Worm (Caenorhabditis elegans) whole organism, L1 larva: ENCODE measurements around the gene coa-4.

Source experiments
- C04F5.9 ChIP-seq: sonication (generic microtip); optimal IDR thresholded peaks from 2 replicates; lab custom pipeline; 2016; ENCODE audit warnings: missing genetic modification characterization, missing compliant biosample characterization
- C16A3.4 ChIP-seq: fragments of 150-350 bp; optimal IDR thresholded peaks from 2 replicates; lab custom pipeline; 2014; ENCODE audit warnings: missing biosample characterization, missing genetic modification characterization
- F16B12.6 ChIP-seq: fragments of 150-350 bp; optimal IDR thresholded peaks from 2 replicates; lab custom pipeline; 2014; ENCODE audit warnings: missing biosample characterization, missing genetic modification characterization
- Y116A8C.19 ChIP-seq: sonication (generic microtip); optimal IDR thresholded peaks from 2 replicates; lab custom pipeline; 2016; ENCODE audit warnings: missing compliant biosample characterization, missing genetic modification characterization, borderline replicate concordance
- alr-1 ChIP-seq: fragments of 200-800 bp; sonication (Bioruptor generic); optimal IDR thresholded peaks from 2 replicates; lab custom pipeline; 2018; ENCODE audit warnings: borderline replicate concordance, mild to moderate bottlenecking, missing genetic modification characterization, missing compliant biosample characterization
- ama-1 ChIP-seq: fragments of 150-350 bp; optimal IDR thresholded peaks from 2 replicates; lab custom pipeline; 2014
- ceh-82 ChIP-seq, 3 experiments: fragments of 150-350 bp in 1 of 3; sonication (generic microtip) in 2 of 3; optimal IDR thresholded peaks; 2 replicates each; lab custom pipeline; 2014 to 2017; ENCODE audit warnings: missing biosample characterization in 3 of 3, missing genetic modification characterization in 3 of 3
- ceh-88 ChIP-seq: fragments of 200-800 bp; sonication (Bioruptor generic); IDR thresholded peaks from 2 replicates; pipeline ENCODE4 v1.3.6; 2022; ENCODE audit warnings: missing genetic modification characterization, missing compliant biosample characterization
- ces-1 ChIP-seq: fragments of 150-350 bp; optimal IDR thresholded peaks from 2 replicates; lab custom pipeline; 2014; ENCODE audit warnings: missing biosample characterization, missing genetic modification reagents, missing genetic modification characterization
- dpl-1 ChIP-seq, 3 experiments: fragments of 150-350 bp in 2 of 3; sonication (generic microtip) in 1 of 3; optimal IDR thresholded peaks; 2 replicates each; lab custom pipeline; 2014 to 2017; ENCODE audit warnings: missing biosample characterization in 3 of 3, missing genetic modification characterization in 3 of 3, missing genetic modification reagents in 3 of 3
- dsc-1 ChIP-seq: sonication (generic microtip); optimal IDR thresholded peaks from 2 replicates; lab custom pipeline; 2016; ENCODE audit warnings: mild to moderate bottlenecking, missing genetic modification characterization, missing compliant biosample characterization
- egl-13 ChIP-seq: sonication (generic microtip); optimal IDR thresholded peaks from 2 replicates; lab custom pipeline; 2016; ENCODE audit warnings: missing genotype, missing genetic modification reagents, missing genetic modification characterization, missing compliant biosample characterization
- egl-27 ChIP-seq, 2 experiments: fragments of 150-350 bp in 1 of 2; sonication (generic microtip); optimal IDR thresholded peaks; 3 replicates each; lab custom pipeline; 2017 to 2018; ENCODE audit warnings: missing biosample characterization in 2 of 2, missing genetic modification characterization in 2 of 2, missing genetic modification reagents in 2 of 2
- elt-2 ChIP-seq: sonication (generic microtip); optimal IDR thresholded peaks from 2 replicates; lab custom pipeline; 2016; ENCODE audit warnings: missing genetic modification characterization, mild to moderate bottlenecking, inconsistent platforms, missing compliant biosample characterization, missing genetic modification reagents
- elt-3 ChIP-seq, 6 experiments: fragments of 150-350 bp in 1 of 6; sonication (generic microtip); optimal IDR thresholded peaks; 2 replicates each; lab custom pipeline; 2017 to 2018; ENCODE audit warnings: missing biosample characterization in 6 of 6, missing genetic modification characterization in 6 of 6, inconsistent platforms in 1 of 6
- ets-5 ChIP-seq: fragments of 200-800 bp; sonication (Bioruptor generic); IDR thresholded peaks from 2 replicates; pipeline ENCODE4 v1.3.6; 2022; ENCODE audit warnings: missing genetic modification characterization, missing compliant biosample characterization
- fkh-10 ChIP-seq: sonication (generic microtip); optimal IDR thresholded peaks from 2 replicates; lab custom pipeline; 2017; ENCODE audit warnings: missing biosample characterization, missing genetic modification reagents, missing genetic modification characterization
- fos-1 ChIP-seq: fragments of 150-350 bp; optimal IDR thresholded peaks from 2 replicates; lab custom pipeline; 2014; ENCODE audit warnings: missing biosample characterization, missing genetic modification characterization
- grh-1 ChIP-seq: fragments of 200-800 bp; sonication (Bioruptor generic); IDR thresholded peaks from 2 replicates; pipeline ENCODE4 v1.3.6; 2022; ENCODE audit warnings: missing genetic modification reagents, missing genetic modification characterization, missing compliant biosample characterization
- hlh-4 ChIP-seq: sonication (generic microtip); optimal IDR thresholded peaks from 2 replicates; lab custom pipeline; 2016; ENCODE audit warnings: mild to moderate bottlenecking, missing genetic modification characterization, missing compliant biosample characterization
- hpl-2 ChIP-seq: fragments of 150-350 bp; optimal IDR thresholded peaks from 2 replicates; lab custom pipeline; 2014; ENCODE audit warnings: missing biosample characterization, missing genetic modification reagents, missing genetic modification characterization
- isw-1 ChIP-seq: fragments of 200-800 bp; sonication (Bioruptor generic); IDR thresholded peaks from 2 replicates; pipeline ENCODE4 v1.3.6; 2022; ENCODE audit warnings: missing genetic modification characterization, missing compliant biosample characterization
- lin-39 ChIP-seq: fragments of 150-350 bp; optimal IDR thresholded peaks from 2 replicates; lab custom pipeline; 2014; ENCODE audit warnings: missing biosample characterization, missing genetic modification reagents, missing genetic modification characterization
- mdl-1 ChIP-seq, 2 experiments: fragments of 150-350 bp; optimal IDR thresholded peaks; 2 replicates each; lab custom pipeline; 2014 to 2017; ENCODE audit warnings: missing biosample characterization in 2 of 2, missing genetic modification characterization in 2 of 2, inconsistent platforms in 1 of 2
- mep-1 ChIP-seq: fragments of 150-350 bp; optimal IDR thresholded peaks from 2 replicates; lab custom pipeline; 2014; ENCODE audit warnings: missing biosample characterization, missing genetic modification characterization
- nhr-19 ChIP-seq: fragments of 200-800 bp; sonication (Bioruptor generic); conservative IDR thresholded peaks from 2 replicates; pipeline ENCODE4 v1.3.6; 2022; ENCODE audit warnings: missing genetic modification characterization, missing compliant biosample characterization
- nhr-237 ChIP-seq: fragments of 150-350 bp; optimal IDR thresholded peaks from 2 replicates; lab custom pipeline; 2014; ENCODE audit warnings: missing biosample characterization, missing genetic modification characterization
- nhr-77 ChIP-seq: fragments of 150-350 bp; optimal IDR thresholded peaks from 2 replicates; lab custom pipeline; 2014; ENCODE audit warnings: missing biosample characterization, missing genetic modification characterization
- nhr-90 ChIP-seq: sonication (generic microtip); optimal IDR thresholded peaks from 2 replicates; lab custom pipeline; 2016; ENCODE audit warnings: mild to moderate bottlenecking, missing genetic modification characterization, missing compliant biosample characterization; ENCODE audit not compliant: poor library complexity
- pag-3 ChIP-seq: sonication (generic microtip); optimal IDR thresholded peaks from 2 replicates; lab custom pipeline; 2017; ENCODE audit warnings: missing genetic modification characterization, mild to moderate bottlenecking, missing compliant biosample characterization, antibody characterized with exemption, borderline replicate concordance; ENCODE audit not compliant: insufficient read depth
- pax-3 ChIP-seq: fragments of 200-800 bp; sonication (Bioruptor generic); optimal IDR thresholded peaks from 2 replicates; lab custom pipeline; 2018; ENCODE audit warnings: mild to moderate bottlenecking, missing genetic modification characterization, moderate library complexity, missing compliant biosample characterization
- pqm-1 ChIP-seq: sonication (generic microtip); optimal IDR thresholded peaks from 3 replicates; lab custom pipeline; 2017; ENCODE audit warnings: missing biosample characterization, missing genetic modification characterization
- rnt-1 ChIP-seq: sonication (generic microtip); optimal IDR thresholded peaks from 2 replicates; lab custom pipeline; 2016; ENCODE audit warnings: mild to moderate bottlenecking, missing genetic modification characterization, moderate library complexity, missing compliant biosample characterization
- snu-23 ChIP-seq: sonication (generic microtip); optimal IDR thresholded peaks from 2 replicates; lab custom pipeline; 2016; ENCODE audit warnings: missing genetic modification characterization, missing compliant biosample characterization
- sptf-1 ChIP-seq: fragments of 150-350 bp; optimal IDR thresholded peaks from 2 replicates; lab custom pipeline; 2014; ENCODE audit warnings: missing biosample characterization, missing genetic modification characterization
- tlp-1 ChIP-seq: fragments of 150-350 bp; optimal IDR thresholded peaks from 2 replicates; lab custom pipeline; 2014; ENCODE audit warnings: missing biosample characterization, missing genetic modification characterization
- unc-130 ChIP-seq: fragments of 150-350 bp; optimal IDR thresholded peaks from 2 replicates; lab custom pipeline; 2017; ENCODE audit warnings: missing biosample characterization, missing genetic modification characterization, inconsistent platforms
- unc-86 ChIP-seq: sonication (generic microtip); optimal IDR thresholded peaks from 2 replicates; lab custom pipeline; 2016; ENCODE audit warnings: missing genetic modification characterization, missing compliant biosample characterization
- unc-98 ChIP-seq: fragments of 200-800 bp; sonication (Bioruptor generic); IDR thresholded peaks from 2 replicates; pipeline ENCODE4 v1.3.6; 2022; ENCODE audit warnings: missing genetic modification characterization, missing compliant biosample characterization
- vab-15 ChIP-seq: sonication (generic microtip); optimal IDR thresholded peaks from 2 replicates; lab custom pipeline; 2017; ENCODE audit warnings: missing genotype, mild to moderate bottlenecking, missing genetic modification characterization, missing compliant biosample characterization
- xbp-1 ChIP-seq: sonication (generic microtip); optimal IDR thresholded peaks from 2 replicates; lab custom pipeline; 2016; ENCODE audit warnings: missing genetic modification characterization, missing compliant biosample characterization
- zag-1 ChIP-seq: fragments of 150-350 bp; optimal IDR thresholded peaks from 2 replicates; lab custom pipeline; 2014; ENCODE audit warnings: missing biosample characterization, missing genetic modification characterization
- ztf-11 ChIP-seq, 2 experiments: sonication (generic microtip); optimal IDR thresholded peaks; 2 replicates each; lab custom pipeline; 2016 to 2017; ENCODE audit warnings: missing genetic modification characterization in 2 of 2, missing biosample characterization in 1 of 2, missing compliant biosample characterization in 1 of 2

coa-4 gene

ce11 chrIV:9304617-9305016 is 30.8 kb downstream of the coa-4 start, which contains the start of gene F49C12.5:
TSS of gene F49C12.5 (plus strand) at chrIV:9304917.
- TF ChIP-seq unc-130 (tag; lab: Kevin White, UChicago) (no peak), ceh-88 (GFP tag; lab: Robert Waterston, UW) (no peak), snu-23 (GFP tag; lab: Kevin White, UChicago) (no peak), tlp-1 (tag; lab: Kevin White, UChicago) (no peak), hpl-2 (GFP tag; lab: Kevin White, UChicago) (no peak), egl-13 (tag; lab: Kevin White, UChicago) (no peak), dsc-1 (tag; lab: Kevin White, UChicago) (no peak), C16A3.4 (no peak), vab-15 (no peak), rnt-1 (tag; lab: Kevin White, UChicago) (no peak), unc-86 (no peak), dpl-1 (GFP tag; optimal IDR thresholded peaks at IDR 0.05; lab: Kevin White, UChicago) (no peak), egl-27 (tag; optimal IDR thresholded peaks at IDR 0.05; lab: Kevin White, UChicago) (no peak), pax-3 (no peak), nhr-90 (tag; lab: Kevin White, UChicago) (no peak), Y116A8C.19 (tag; lab: Kevin White, UChicago) (no peak), hlh-4 (tag; lab: Kevin White, UChicago) (no peak), F16B12.6 (no peak), nhr-237 (no peak), ztf-11 (tag; optimal IDR thresholded peaks at IDR 0.05; lab: Kevin White, UChicago) (no peak)

DNA sequence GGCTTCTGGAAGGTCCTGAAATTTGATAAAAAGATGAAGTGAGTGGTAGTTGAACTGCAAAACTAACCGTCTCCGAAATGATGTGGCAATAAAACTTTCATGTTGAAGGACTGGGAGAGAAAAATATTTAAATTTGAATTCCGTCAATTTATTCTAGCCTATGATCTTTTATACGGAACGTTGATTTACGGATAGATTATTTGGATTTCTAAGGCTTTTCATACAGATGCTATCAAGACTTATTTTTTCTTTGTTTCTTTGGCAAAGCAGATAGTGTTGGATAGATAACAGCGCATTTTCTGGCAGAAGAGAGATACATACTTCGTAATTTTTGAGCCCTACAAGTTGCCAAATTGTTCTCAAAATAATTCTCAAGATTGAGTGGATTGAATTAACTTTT is 31.4 kb downstream of the coa-4 start, which contains the start of gene F49C12.4:
Gene F49C12.4, minus strand, starts transcription at position 101 of the 400 bp plus-strand sequence.
- TF ChIP-seq zag-1 (tag; lab: Kevin White, UChicago) (no peak), fkh-10 (no peak), elt-2 (tag; lab: Kevin White, UChicago) (no peak), nhr-19 (GFP tag; lab: Robert Waterston, UW) (no peak), egl-13 (tag; lab: Kevin White, UChicago) (no peak), xbp-1 (tag; lab: Kevin White, UChicago) (no peak), ceh-82 (tag; optimal IDR thresholded peaks at IDR 0.05; lab: Kevin White, UChicago) (no peak), unc-130 (tag; lab: Kevin White, UChicago) (no peak), elt-3 (tag; optimal IDR thresholded peaks at IDR 0.05; lab: Kevin White, UChicago) (no peak), ceh-88 (GFP tag; lab: Robert Waterston, UW) (no peak)

ce11 chrIV:9300127-9300526 is 35.3 kb downstream of the coa-4 start, which contains the start of gene F49C12.3:
TSS of gene F49C12.3 (plus strand) at chrIV:9300427.
- TF ChIP-seq C04F5.9 (tag; lab: Kevin White, UChicago): no peak
- no peak for TF ChIP-seq ceh-88 (GFP tag; lab: Robert Waterston, UW)
- TF ChIP-seq egl-27 (tag; optimal IDR thresholded peaks at IDR 0.05; lab: Kevin White, UChicago): no peak
- TF ChIP-seq pag-3 (tag; lab: Kevin White, UChicago): no peak

ce11 chrIV:9299145-9299544 is 36.3 kb downstream of the coa-4 start, which contains the start of gene F49C12.2:
TSS of gene F49C12.2 (minus strand) at chrIV:9299245.
- no peak for TF ChIP-seq lin-39
- no peak for TF ChIP-seq ces-1
- TF ChIP-seq F16B12.6: no peak
- TF ChIP-seq egl-27 (tag; optimal IDR thresholded peaks at IDR 0.05; lab: Kevin White, UChicago): no peak
- TF ChIP-seq sptf-1 (tag; lab: Kevin White, UChicago): no peak
- TF ChIP-seq, all 84 proteins: peak for 0

ce11 chrIV:9296285-9296684 is 39.1 kb downstream of the coa-4 start, which contains the start of gene F49C12.1:
TSS of gene F49C12.1 (minus strand) at chrIV:9296354.
- TF ChIP-seq pqm-1 (tag; lab: Kevin White, UChicago) (no peak), fos-1 (tag; lab: Kevin White, UChicago) (no peak), egl-13 (tag; lab: Kevin White, UChicago) (no peak), mdl-1 (tag; optimal IDR thresholded peaks at IDR 0.05; lab: Kevin White, UChicago) (no peak), nhr-77 (no peak), ceh-82 (tag; optimal IDR thresholded peaks at IDR 0.05; lab: Kevin White, UChicago) (no peak), F16B12.6 (no peak), elt-3 (tag; optimal IDR thresholded peaks at IDR 0.05; lab: Kevin White, UChicago) (no peak), isw-1 (GFP tag; lab: Robert Waterston, UW) (no peak), ztf-11 (tag; optimal IDR thresholded peaks at IDR 0.05; lab: Kevin White, UChicago) (no peak), alr-1 (tag; lab: Kevin White, UChicago) (no peak), ama-1 (lab: Kevin White, UChicago) (no peak), zag-1 (tag; lab: Kevin White, UChicago) (no peak), unc-98 (GFP tag; lab: Robert Waterston, UW) (no peak), grh-1 (GFP tag; lab: Robert Waterston, UW) (no peak), elt-2 (tag; lab: Kevin White, UChicago) (no peak), pag-3 (tag; lab: Kevin White, UChicago) (no peak), ceh-88 (GFP tag; lab: Robert Waterston, UW) (no peak), mep-1 (tag; lab: Kevin White, UChicago) (no peak), ets-5 (GFP tag; lab: Robert Waterston, UW) (no peak)
- TF ChIP-seq, all 84 proteins: peak for 0
